Worm (Caenorhabditis elegans): ENCODE results near the gene Y66D12A.30.

Y66D12A.30 gene

ce11 chrIII:11573921-11574320 is 35.7 kb upstream of the Y66D12A.30 start, which contains the start of gene Y66D12A.8:
TSS of gene Y66D12A.8 (plus strand) at chrIII:11574221.
- TF ChIP-seq ceh-31 (tag; optimal IDR thresholded peaks at IDR 0.05) (no peak), dve-1 (tag; optimal IDR thresholded peaks at IDR 0.05) (no peak), K02D7.2 (tag; optimal IDR thresholded peaks at IDR 0.05) (no peak), ref-2 (tag; optimal IDR thresholded peaks at IDR 0.05) (no peak), fax-1 (tag; optimal IDR thresholded peaks at IDR 0.05) (no peak), odd-2 (tag; optimal IDR thresholded peaks at IDR 0.05) (no peak), gmeb-2 (tag; optimal IDR thresholded peaks at IDR 0.05) (no peak), pax-1 (tag; optimal IDR thresholded peaks at IDR 0.05) (no peak)

DNA sequence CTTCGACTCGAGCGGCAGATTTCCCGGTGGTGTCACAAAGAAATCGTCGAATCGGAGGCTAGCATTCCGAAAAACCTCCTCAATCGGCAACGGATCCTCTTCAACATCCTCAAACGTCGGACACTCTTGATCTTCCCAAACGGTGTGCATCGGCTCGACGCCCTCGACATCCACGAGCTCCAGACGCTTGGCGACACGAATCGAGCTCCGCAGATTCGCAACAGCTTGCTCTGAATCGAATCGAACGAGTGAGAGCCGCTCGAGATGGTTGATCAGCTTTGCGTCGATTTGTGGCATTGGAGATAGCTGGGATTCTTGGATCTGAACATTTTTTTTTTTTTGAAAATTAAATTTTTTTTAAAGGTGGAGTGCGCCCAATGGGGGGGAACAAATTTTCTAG is 30.3 kb upstream of the Y66D12A.30 start:
- no peak for TF ChIP-seq Y22D7AL.16 (tag; optimal IDR thresholded peaks at IDR 0.05)
- no peak for TF ChIP-seq ceh-9 (tag; optimal IDR thresholded peaks at IDR 0.05)
- TF ChIP-seq K09A11.1 (tag; optimal IDR thresholded peaks at IDR 0.05; ENCODE audit: insufficient read depth): no peak
- no peak for TF ChIP-seq dmd-4 (tag; optimal IDR thresholded peaks at IDR 0.05; ENCODE audit: borderline replicate concordance)
- TF ChIP-seq unc-3 (GFP tag; conservative IDR thresholded peaks at IDR 0.05): no peak
- no peak for TF ChIP-seq unc-3 (tag; optimal IDR thresholded peaks at IDR 0.05)
- no peak for TF ChIP-seq ceh-2 (tag; optimal IDR thresholded peaks at IDR 0.05)
- TF ChIP-seq fkh-10 (GFP tag; optimal IDR thresholded peaks at IDR 0.05): no peak
- TF ChIP-seq elt-2 (tag; optimal IDR thresholded peaks at IDR 0.05): no peak

DNA sequence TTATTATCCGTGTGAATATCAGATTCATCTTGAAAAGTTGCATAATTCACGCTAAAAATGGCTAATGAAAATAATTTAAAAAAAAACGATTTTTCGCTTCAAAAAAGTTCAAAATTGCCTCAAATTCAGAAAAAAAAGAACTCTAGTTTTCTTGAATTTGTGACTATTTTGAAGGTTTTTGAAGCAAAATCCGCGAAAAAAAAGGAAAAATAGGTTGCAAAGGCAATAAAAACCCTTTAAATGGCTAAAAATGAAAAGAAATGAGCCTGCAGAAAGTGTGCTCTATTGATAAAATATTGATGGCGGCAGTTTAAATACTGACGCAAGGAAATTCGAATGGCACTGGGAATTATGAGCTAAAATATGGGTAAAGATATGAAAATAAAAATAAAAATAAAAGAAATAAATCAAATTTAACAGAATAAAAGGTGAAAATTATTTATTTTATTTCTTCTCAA is 29.2 kb upstream of the Y66D12A.30 start, which contains the start of gene Y66D12A.7:
TSS of gene Y66D12A.7 (minus strand) at position 51 of the 458 bp plus-strand sequence.
- TF ChIP-seq ztf-16 (tag; optimal IDR thresholded peaks at IDR 0.05): no peak
- TF ChIP-seq ref-2 (tag; optimal IDR thresholded peaks at IDR 0.05): no peak
- TF ChIP-seq fkh-10 (GFP tag; optimal IDR thresholded peaks at IDR 0.05): no peak
- no peak for TF ChIP-seq ceh-31 (tag; optimal IDR thresholded peaks at IDR 0.05)
- TF ChIP-seq K09A11.1 (tag; optimal IDR thresholded peaks at IDR 0.05; ENCODE audit: insufficient read depth): no peak
- TF ChIP-seq lin-11 (tag; optimal IDR thresholded peaks at IDR 0.05): no peak
- TF ChIP-seq rnt-1 (tag; optimal IDR thresholded peaks at IDR 0.05): no peak
- no peak for TF ChIP-seq ceh-2 (tag; optimal IDR thresholded peaks at IDR 0.05)
- TF ChIP-seq che-1 (tag; optimal IDR thresholded peaks at IDR 0.05): no peak
- TF ChIP-seq hlh-6 (tag; optimal IDR thresholded peaks at IDR 0.05): no peak
- no peak for TF ChIP-seq pag-3 (tag; optimal IDR thresholded peaks at IDR 0.05; ENCODE audit: borderline replicate concordance)
- no peak for TF ChIP-seq ceh-19 (GFP tag; optimal IDR thresholded peaks at IDR 0.05)

DNA sequence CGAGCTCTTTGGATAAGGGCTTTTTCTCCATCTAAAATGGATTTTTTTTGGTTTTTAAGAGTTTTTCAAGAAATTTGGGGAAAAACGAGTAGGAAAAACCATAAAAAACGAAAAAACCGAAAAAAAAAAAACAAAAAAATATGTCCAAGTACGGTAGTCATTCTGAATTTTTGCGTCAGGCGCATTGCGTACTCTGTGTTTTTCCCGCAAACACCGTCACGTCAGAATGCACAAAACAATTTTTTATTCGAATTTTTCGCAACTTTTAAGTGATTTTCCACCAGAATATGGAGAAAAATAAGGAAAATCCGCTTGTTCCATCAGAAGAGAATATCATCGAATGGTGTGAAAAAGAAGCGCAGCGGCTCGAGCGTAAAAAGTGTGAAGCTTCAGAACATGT is 28.3 kb upstream of the Y66D12A.30 start, which contains the start of the genes Y66D12A.6 and ceh-92:
TSS of gene Y66D12A.6 (minus strand) at position 31 of the 400 bp plus-strand sequence.
TSS of gene ceh-92 (plus strand) at position 229 of the 400 bp plus-strand sequence.
- TF ChIP-seq ztf-16 (tag; optimal IDR thresholded peaks at IDR 0.05) (no peak), ceh-14 (tag; optimal IDR thresholded peaks at IDR 0.05) (no peak), pag-3 (tag; optimal IDR thresholded peaks at IDR 0.05; ENCODE audit: borderline replicate concordance) (no peak), eyg-1 (tag; optimal IDR thresholded peaks at IDR 0.05) (no peak), Y22D7AL.16 (tag; optimal IDR thresholded peaks at IDR 0.05) (no peak), K09A11.1 (tag; optimal IDR thresholded peaks at IDR 0.05; ENCODE audit: insufficient read depth) (no peak), sox-4 (tag; optimal IDR thresholded peaks at IDR 0.05) (no peak), hlh-30 (tag; optimal IDR thresholded peaks at IDR 0.05; ENCODE audit: insufficient read depth) (no peak), zip-5 (tag; optimal IDR thresholded peaks at IDR 0.05) (no peak), ceh-2 (tag; optimal IDR thresholded peaks at IDR 0.05) (no peak), ceh-6 (GFP tag; optimal IDR thresholded peaks at IDR 0.05) (no peak), mec-3 (tag; optimal IDR thresholded peaks at IDR 0.05; ENCODE audit: borderline replicate concordance) (no peak)

DNA sequence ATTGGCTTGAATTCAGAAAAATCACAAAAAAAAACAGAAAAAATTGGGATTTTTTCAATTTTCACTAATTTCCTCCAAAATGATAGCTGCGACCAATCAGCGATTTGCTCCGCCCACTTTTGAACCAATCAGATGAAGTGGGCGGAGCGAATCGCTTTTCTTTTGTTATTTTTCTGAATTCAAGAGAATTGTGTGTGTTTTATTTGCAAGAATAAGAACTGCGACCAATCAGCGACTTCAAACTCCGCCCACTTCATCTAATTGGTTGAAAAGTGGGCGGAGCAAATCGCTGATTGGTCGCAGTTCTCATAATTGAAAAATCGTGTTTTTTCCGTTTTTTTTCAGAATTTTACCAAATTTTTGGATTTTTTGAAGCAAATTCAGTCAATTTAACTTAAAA is 27.1 kb upstream of the Y66D12A.30 start:
- peak; percentile 86 for TF ChIP-seq nfya-1 (tag; optimal IDR thresholded peaks at IDR 0.05)
- no peak for TF ChIP-seq odd-2 (tag; optimal IDR thresholded peaks at IDR 0.05)

All from whole organism, late embryonic.